Worm (Caenorhabditis elegans): Measurements from ENCODE around the gene C05D11.8.

Gene C05D11.8

DNA sequence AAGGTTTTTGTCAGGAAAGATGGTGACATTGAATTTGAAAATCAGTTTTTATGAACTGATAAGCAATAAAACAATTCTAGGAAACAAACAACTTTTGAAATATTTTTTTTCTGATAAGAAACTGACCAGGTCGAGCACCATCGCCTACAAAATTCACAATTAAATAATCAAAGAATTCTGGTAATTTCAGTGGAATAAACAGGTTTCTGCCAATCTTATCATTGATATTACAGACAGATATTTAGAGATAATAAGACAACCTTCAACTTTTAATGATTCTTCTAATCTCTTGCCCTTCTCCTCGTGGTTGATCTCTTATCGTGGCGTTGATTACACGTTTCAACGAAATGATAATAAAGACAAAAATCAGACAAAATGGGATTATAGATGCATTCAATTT lies 30.7 kb downstream of the C05D11.8 start (continued):
- peak in 1 of 2 experiments; percentile 57 for TF ChIP-seq daf-16 (GFP tag; optimal IDR thresholded peaks at IDR 0.05)
- TF ChIP-seq daf-16 (tag; optimal IDR thresholded peaks at IDR 0.05): peak; percentile 95
- peak; percentile 79 for TF ChIP-seq pqm-1 (tag; optimal IDR thresholded peaks at IDR 0.05)
- peak; percentile 88 for TF ChIP-seq mxl-3 (GFP tag; optimal IDR thresholded peaks at IDR 0.05)
- TF ChIP-seq zip-11 (GFP tag; IDR thresholded peaks at IDR 0.05): no peak
- no peak for TF ChIP-seq ctbp-1 (GFP tag; IDR thresholded peaks at IDR 0.05)
- TF ChIP-seq ZK546.5 (tag; optimal IDR thresholded peaks at IDR 0.05): no peak
- TF ChIP-seq Y105C5A.15 (GFP tag; IDR thresholded peaks at IDR 0.05): no peak
- peak; percentile 31 for TF ChIP-seq nhr-77 (tag; optimal IDR thresholded peaks at IDR 0.05)
- TF ChIP-seq mep-1 (tag; optimal IDR thresholded peaks at IDR 0.05): no peak
- TF ChIP-seq madf-5 (GFP tag; IDR thresholded peaks at IDR 0.05): no peak
- peak in 1 of 2 experiments; percentile 72 for TF ChIP-seq unc-62 (GFP tag; optimal IDR thresholded peaks at IDR 0.05 in 1 of 2)
- TF ChIP-seq unc-62 (tag; optimal IDR thresholded peaks at IDR 0.05): no peak
- no peak for TF ChIP-seq set-16 (GFP tag; IDR thresholded peaks at IDR 0.05)
- no peak for TF ChIP-seq ceh-82 (tag; optimal IDR thresholded peaks at IDR 0.05)
- TF ChIP-seq spr-3 (GFP tag; optimal IDR thresholded peaks at IDR 0.05): no peak
- TF ChIP-seq arid-1 (GFP tag; conservative IDR thresholded peaks at IDR 0.05): no peak
- no peak for TF ChIP-seq nhr-11 (tag; optimal IDR thresholded peaks at IDR 0.05)
- peak; percentile 6 for TF ChIP-seq hlh-30 (tag; optimal IDR thresholded peaks at IDR 0.05; ENCODE audit: insufficient read depth)
- TF ChIP-seq nhr-42 (GFP tag; IDR thresholded peaks at IDR 0.05): no peak
- TF ChIP-seq daf-19 (GFP tag; conservative IDR thresholded peaks at IDR 0.05): no peak
- TF ChIP-seq nhr-111 (GFP tag; optimal IDR thresholded peaks at IDR 0.05): no peak
- TF ChIP-seq lir-3 (tag; optimal IDR thresholded peaks at IDR 0.05): no peak
- TF ChIP-seq lim-7 (GFP tag; IDR thresholded peaks at IDR 0.05): no peak
- TF ChIP-seq lin-13 (GFP tag; optimal IDR thresholded peaks at IDR 0.05): no peak
- TF ChIP-seq mdl-1 (tag; optimal IDR thresholded peaks at IDR 0.05): peak in 1 of 2 experiments; percentile 76
- TF ChIP-seq T20F7.1 (GFP tag; optimal IDR thresholded peaks at IDR 0.05): no peak
- no peak for TF ChIP-seq nhr-76 (tag; optimal IDR thresholded peaks at IDR 0.05)
- no peak for TF ChIP-seq ceh-62 (tag; optimal IDR thresholded peaks at IDR 0.05)
- no peak for TF ChIP-seq ztf-11 (tag; optimal IDR thresholded peaks at IDR 0.05)
- no peak for TF ChIP-seq zip-2 (tag; optimal IDR thresholded peaks at IDR 0.05)
- no peak for TF ChIP-seq ces-1 (GFP tag; optimal IDR thresholded peaks at IDR 0.05)
- TF ChIP-seq fkh-10 (GFP tag; optimal IDR thresholded peaks at IDR 0.05): no peak
- TF ChIP-seq tra-1 (GFP tag; IDR thresholded peaks at IDR 0.05): no peak
- TF ChIP-seq dmd-6 (GFP tag; IDR thresholded peaks at IDR 0.05): peak; percentile 86
- no peak for TF ChIP-seq skn-1 (tag; optimal IDR thresholded peaks at IDR 0.05)
- no peak for TF ChIP-seq pha-4 (GFP tag; IDR thresholded peaks at IDR 0.05)
- TF ChIP-seq pha-4 (tag; optimal IDR thresholded peaks at IDR 0.05): no peak
- no peak for TF ChIP-seq mdt-29 (GFP tag; IDR thresholded peaks at IDR 0.05)
- no peak for TF ChIP-seq lin-29 (GFP tag; IDR thresholded peaks at IDR 0.05)
- no peak for TF ChIP-seq zfp-3 (GFP tag; conservative IDR thresholded peaks at IDR 0.05)
- TF ChIP-seq Y5F2A.4 (GFP tag; optimal IDR thresholded peaks at IDR 0.05): no peak
- TF ChIP-seq nhr-41 (GFP tag; IDR thresholded peaks at IDR 0.05): no peak
- TF ChIP-seq fos-1 (tag; optimal IDR thresholded peaks at IDR 0.05): no peak
- TF ChIP-seq F26F4.8 (GFP tag; conservative IDR thresholded peaks at IDR 0.05): no peak
- TF ChIP-seq nhr-237 (tag; optimal IDR thresholded peaks at IDR 0.05): no peak

Data from whole organism, L4 larva.